Worm (Caenorhabditis elegans) whole organism, midembryonic: Measurements from ENCODE around the gene sre-5.
A peak's percentile ranks its signal among the peaks of the same experiment; 100 is the strongest.

Experiments
- T22C8.4 ChIP-seq: fragments of 200-800 bp; sonication (Bioruptor generic); IDR thresholded peaks from 2 replicates; pipeline ENCODE4 v1.3.6; 2022; ENCODE audit warnings: missing genetic modification characterization, missing compliant biosample characterization
- cog-1 ChIP-seq: sonication (generic microtip); optimal IDR thresholded peaks from 2 replicates; lab custom pipeline; 2016; ENCODE audit warnings: missing genetic modification characterization, missing compliant biosample characterization
- flt-1 ChIP-seq: fragments of 200-800 bp; sonication (Bioruptor generic); IDR thresholded peaks from 2 replicates; pipeline ENCODE4 v1.3.6; 2022; ENCODE audit warnings: missing genetic modification characterization, missing compliant biosample characterization
- klf-2 ChIP-seq: fragments of 200-800 bp; sonication (Bioruptor generic); conservative IDR thresholded peaks from 2 replicates; pipeline ENCODE4 v1.3.6; 2022; ENCODE audit warnings: missing genetic modification reagents, missing genetic modification characterization, missing compliant biosample characterization
- med-1 ChIP-seq: sonication (generic microtip); optimal IDR thresholded peaks from 2 replicates; lab custom pipeline; 2017; ENCODE audit warnings: missing genetic modification characterization, mild to moderate bottlenecking, missing compliant biosample characterization, antibody characterized with exemption, missing genetic modification reagents; ENCODE audit not compliant: insufficient read depth
- ztf-23 ChIP-seq: fragments of 200-800 bp; sonication (Bioruptor generic); IDR thresholded peaks from 2 replicates; pipeline ENCODE4 v1.3.6; 2022; ENCODE audit warnings: missing genetic modification reagents, missing genetic modification characterization, missing compliant biosample characterization
- ztf-29 ChIP-seq: fragments of 200-800 bp; sonication (Bioruptor generic); IDR thresholded peaks from 2 replicates; pipeline ENCODE4 v1.3.6; 2022; ENCODE audit warnings: missing genetic modification reagents, missing genetic modification characterization, missing compliant biosample characterization

- TF ChIP-seq flt-1 (peak; percentile 41; the same call in 1 of the 2 replicates), med-1 (GFP tag; lab: Kevin White, UChicago) (no peak), ztf-23 (GFP tag; lab: Robert Waterston, UW) (no peak), klf-2 (no peak), cog-1 (tag; lab: Kevin White, UChicago) (no peak), ztf-29 (GFP tag; lab: Robert Waterston, UW) (no peak), T22C8.4 (GFP tag; lab: Robert Waterston, UW) (no peak)
Observed at ce11 chrIV:3521710-3522109, 43.3 kb upstream of the sre-5 start.
